Worm (Caenorhabditis elegans) whole organism, L4/young adult: ENCODE data around the gene swt-2.

Source experiments
- W03F9.2 ChIP-seq: fragments of 150-350 bp; optimal IDR thresholded peaks from 2 replicates; lab custom pipeline; 2014; ENCODE audit warnings: missing biosample characterization, missing genetic modification characterization
- dao-5 ChIP-seq: sonication (generic microtip); optimal IDR thresholded peaks from 2 replicates; lab custom pipeline; 2016; ENCODE audit warnings: missing genotype, missing genetic modification characterization, moderate library complexity, missing compliant biosample characterization

ce11 chrV:7523392-7523791 is 6.5 kb upstream of the swt-2 start, which contains the start of gene C54F6.6:
- no peak for TF ChIP-seq dao-5
- no peak for TF ChIP-seq W03F9.2
